Fruit fly (Drosophila melanogaster): ENCODE data around the gene CG4440.

Gene CG4440

DNA sequence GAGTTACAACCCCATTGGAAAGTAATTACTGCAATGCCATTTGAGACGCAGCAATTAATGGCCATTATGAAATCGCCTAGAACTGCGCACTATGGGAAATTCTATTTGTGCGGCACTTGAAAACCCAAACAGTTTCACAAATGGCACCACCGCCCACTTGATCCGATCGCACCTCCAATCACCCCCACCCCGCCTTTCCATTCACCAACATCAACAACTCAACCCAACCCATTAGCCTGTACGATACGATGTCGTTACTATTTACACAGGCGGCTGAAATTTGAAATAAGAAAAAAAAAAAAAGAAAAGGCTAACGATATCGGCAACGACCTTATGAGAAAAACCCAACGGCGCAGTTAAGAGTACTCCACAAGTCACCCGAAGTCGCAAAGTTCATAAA is 12.6 kb upstream of the CG4440 start:
- TF ChIP-seq CG12768 (GFP tag; optimal IDR thresholded peaks at IDR 0.05) (peak; percentile 60), CG33017 (tag; optimal IDR thresholded peaks at IDR 0.05) (no peak), kay (GFP tag; ENCODE audit: borderline replicate concordance) (peak; percentile 5), CG14711 (tag; optimal IDR thresholded peaks at IDR 0.05) (no peak), CG5204 (GFP tag; optimal IDR thresholded peaks at IDR 0.05) (no peak), pad (GFP tag; optimal IDR thresholded peaks at IDR 0.05) (no peak), bab1 (GFP tag; optimal IDR thresholded peaks at IDR 0.05) (no peak), toe (GFP tag; optimal IDR thresholded peaks at IDR 0.05) (no peak), CG7045 (GFP tag; optimal IDR thresholded peaks at IDR 0.05) (peak; percentile 4), Clk (GFP tag; optimal IDR thresholded peaks at IDR 0.05) (no peak), ovo (GFP tag; optimal IDR thresholded peaks at IDR 0.05) (peak; percentile 20), tj (GFP tag; optimal IDR thresholded peaks at IDR 0.05) (no peak), CG11617 (GFP tag; optimal IDR thresholded peaks at IDR 0.05) (no peak), CG1620 (GFP tag; optimal IDR thresholded peaks at IDR 0.05) (no peak), Hr96 (GFP tag; optimal IDR thresholded peaks at IDR 0.05) (no peak), cnc (optimal IDR thresholded peaks at IDR 0.05) (no peak), Mnt (GFP tag; optimal IDR thresholded peaks at IDR 0.05) (no peak), CG7101 (tag; optimal IDR thresholded peaks at IDR 0.05) (no peak), cic (GFP tag; optimal IDR thresholded peaks at IDR 0.05) (peak; percentile 85), Crg-1 (GFP tag; optimal IDR thresholded peaks at IDR 0.05) (no peak)

DNA sequence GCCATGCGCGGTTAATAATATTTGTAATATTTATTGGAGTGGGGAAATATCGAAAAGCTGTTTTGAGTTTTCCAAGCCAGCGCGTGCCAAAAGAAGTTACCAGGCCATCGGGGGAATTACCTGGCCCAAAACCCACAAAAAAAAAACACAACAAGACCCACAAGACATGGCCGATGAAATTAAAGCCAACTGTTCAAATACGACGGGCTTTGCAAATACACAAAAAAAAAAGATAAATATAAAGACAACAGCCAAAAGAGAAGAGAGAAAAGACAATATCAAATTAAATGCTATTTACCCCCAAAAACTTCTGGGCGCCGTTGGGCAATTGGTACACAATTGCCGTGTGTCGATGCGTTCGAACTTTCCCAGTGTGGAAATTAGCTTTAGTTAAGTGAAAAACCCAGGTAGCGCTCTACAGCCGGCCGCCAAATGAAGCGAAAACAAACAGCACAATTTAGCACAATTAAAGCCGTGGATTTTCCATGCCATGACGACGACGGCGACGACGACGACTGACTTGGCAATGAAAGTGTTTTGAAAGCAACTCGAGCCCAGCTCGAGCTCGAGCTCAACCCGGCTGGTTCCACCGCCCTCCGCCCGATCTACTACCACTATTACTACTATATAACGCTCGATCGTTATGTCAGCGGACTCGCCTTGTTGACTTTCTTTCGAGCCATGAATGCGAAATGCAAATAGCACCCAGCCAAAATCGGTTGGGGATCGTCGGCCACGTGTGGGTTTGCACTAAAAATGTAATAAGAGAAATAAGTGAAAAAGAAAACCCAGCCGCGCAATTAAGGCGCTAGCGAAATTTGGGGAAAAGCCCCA is 11.7 kb upstream of the CG4440 start:
- TF ChIP-seq CG14711 (tag; optimal IDR thresholded peaks at IDR 0.05), result no peak
- TF ChIP-seq bab1 (GFP tag; optimal IDR thresholded peaks at IDR 0.05), result no peak
- TF ChIP-seq CG7101 (tag; optimal IDR thresholded peaks at IDR 0.05), result peak; percentile 7
- TF ChIP-seq toe (GFP tag; optimal IDR thresholded peaks at IDR 0.05), result no peak
- TF ChIP-seq cic (GFP tag; optimal IDR thresholded peaks at IDR 0.05), result peak; percentile 26
- TF ChIP-seq CG1620 (GFP tag; optimal IDR thresholded peaks at IDR 0.05), result peak; percentile 41
- no peak for TF ChIP-seq CG33017 (tag; optimal IDR thresholded peaks at IDR 0.05)
- TF ChIP-seq CG5204 (GFP tag; optimal IDR thresholded peaks at IDR 0.05), result no peak
- no peak for TF ChIP-seq Hr96 (GFP tag; optimal IDR thresholded peaks at IDR 0.05)
- TF ChIP-seq CG12768 (GFP tag; optimal IDR thresholded peaks at IDR 0.05), result peak; percentile 34
- no peak for TF ChIP-seq CG11617 (GFP tag; optimal IDR thresholded peaks at IDR 0.05)
- peak; percentile 9 for TF ChIP-seq CG7045 (GFP tag; optimal IDR thresholded peaks at IDR 0.05)
- no peak for TF ChIP-seq Clk (GFP tag; optimal IDR thresholded peaks at IDR 0.05)
- TF ChIP-seq Crg-1 (GFP tag; optimal IDR thresholded peaks at IDR 0.05), result peak; percentile 71
- TF ChIP-seq kay (GFP tag; ENCODE audit: borderline replicate concordance), result peak; percentile 70
- TF ChIP-seq pad (GFP tag; optimal IDR thresholded peaks at IDR 0.05), result no peak
- no peak for TF ChIP-seq cnc (optimal IDR thresholded peaks at IDR 0.05)
- TF ChIP-seq Mnt (GFP tag; optimal IDR thresholded peaks at IDR 0.05), result peak; percentile 46
- peak; percentile 72 for TF ChIP-seq tj (GFP tag; optimal IDR thresholded peaks at IDR 0.05)
- peak; percentile 27 for TF ChIP-seq ovo (GFP tag; optimal IDR thresholded peaks at IDR 0.05)

DNA sequence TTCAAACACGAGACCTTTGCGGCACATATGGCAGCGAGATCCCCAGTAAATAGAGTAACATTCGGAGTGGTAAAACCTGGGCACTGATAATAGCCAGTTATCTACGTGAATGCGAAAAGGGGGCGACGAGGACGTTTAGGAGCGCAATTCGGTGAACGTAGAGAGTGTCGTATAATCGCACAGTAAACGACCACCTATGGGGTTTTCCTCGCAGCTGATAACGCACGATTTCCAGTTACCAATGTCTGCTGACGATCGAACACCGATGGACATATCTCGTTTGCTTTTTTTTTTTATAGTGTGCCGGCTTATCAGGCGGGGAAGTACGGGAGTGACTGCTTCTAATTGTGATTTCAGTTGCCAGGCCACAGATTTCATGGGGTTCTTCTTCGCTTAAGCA is 10.0 kb upstream of the CG4440 start:
- no peak for TF ChIP-seq cnc (optimal IDR thresholded peaks at IDR 0.05)
- TF ChIP-seq tj (GFP tag; optimal IDR thresholded peaks at IDR 0.05), result peak; percentile 22
- TF ChIP-seq kay (GFP tag; ENCODE audit: borderline replicate concordance), result peak; percentile 82
- no peak for TF ChIP-seq bab1 (GFP tag; optimal IDR thresholded peaks at IDR 0.05)
- TF ChIP-seq CG14711 (tag; optimal IDR thresholded peaks at IDR 0.05), result no peak
- TF ChIP-seq CG7101 (tag; optimal IDR thresholded peaks at IDR 0.05), result no peak
- no peak for TF ChIP-seq Crg-1 (GFP tag; optimal IDR thresholded peaks at IDR 0.05)
- TF ChIP-seq CG33017 (tag; optimal IDR thresholded peaks at IDR 0.05), result peak; percentile 36
- no peak for TF ChIP-seq CG5204 (GFP tag; optimal IDR thresholded peaks at IDR 0.05)
- TF ChIP-seq CG7045 (GFP tag; optimal IDR thresholded peaks at IDR 0.05), result peak; percentile 20
- no peak for TF ChIP-seq CG1620 (GFP tag; optimal IDR thresholded peaks at IDR 0.05)
- TF ChIP-seq Mnt (GFP tag; optimal IDR thresholded peaks at IDR 0.05), result peak; percentile 45
- TF ChIP-seq cic (GFP tag; optimal IDR thresholded peaks at IDR 0.05), result peak; percentile 88
- TF ChIP-seq Hr96 (GFP tag; optimal IDR thresholded peaks at IDR 0.05), result no peak
- TF ChIP-seq CG11617 (GFP tag; optimal IDR thresholded peaks at IDR 0.05), result no peak
- TF ChIP-seq toe (GFP tag; optimal IDR thresholded peaks at IDR 0.05), result no peak
- TF ChIP-seq CG12768 (GFP tag; optimal IDR thresholded peaks at IDR 0.05), result peak; percentile 52
- peak; percentile 14 for TF ChIP-seq pad (GFP tag; optimal IDR thresholded peaks at IDR 0.05)
- peak; percentile 32 for TF ChIP-seq Clk (GFP tag; optimal IDR thresholded peaks at IDR 0.05)
- no peak for TF ChIP-seq ovo (GFP tag; optimal IDR thresholded peaks at IDR 0.05)

DNA sequence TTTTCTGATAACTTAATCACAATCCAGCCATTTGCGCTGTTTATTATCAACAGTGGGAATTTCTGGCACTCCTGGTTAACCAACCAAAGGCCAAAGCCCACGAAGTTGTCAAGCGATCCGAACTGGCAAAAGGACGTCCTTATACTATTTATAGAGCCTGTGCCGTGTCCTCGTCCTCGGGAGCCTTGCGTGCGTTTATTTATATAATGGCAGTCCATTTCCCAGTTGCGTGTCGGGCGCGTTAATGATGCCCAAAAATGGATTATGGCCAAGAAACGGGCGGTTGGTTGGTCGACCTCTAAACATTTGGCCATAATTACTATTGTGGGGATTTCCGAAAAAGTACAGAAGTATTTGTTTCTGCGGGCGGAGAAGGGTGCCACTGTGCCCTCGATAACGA is 9.3 kb upstream of the CG4440 start:
- TF ChIP-seq Crg-1 (GFP tag; optimal IDR thresholded peaks at IDR 0.05) (no peak), cnc (optimal IDR thresholded peaks at IDR 0.05) (no peak), CG7101 (tag; optimal IDR thresholded peaks at IDR 0.05) (no peak), CG1620 (GFP tag; optimal IDR thresholded peaks at IDR 0.05) (no peak), CG7045 (GFP tag; optimal IDR thresholded peaks at IDR 0.05) (no peak), Mnt (GFP tag; optimal IDR thresholded peaks at IDR 0.05) (no peak), kay (GFP tag; ENCODE audit: borderline replicate concordance) (no peak), ovo (GFP tag; optimal IDR thresholded peaks at IDR 0.05) (no peak), pad (GFP tag; optimal IDR thresholded peaks at IDR 0.05) (no peak), CG5204 (GFP tag; optimal IDR thresholded peaks at IDR 0.05) (no peak), Hr96 (GFP tag; optimal IDR thresholded peaks at IDR 0.05) (no peak), toe (GFP tag; optimal IDR thresholded peaks at IDR 0.05) (no peak), Clk (GFP tag; optimal IDR thresholded peaks at IDR 0.05) (no peak), CG14711 (tag; optimal IDR thresholded peaks at IDR 0.05) (no peak), CG12768 (GFP tag; optimal IDR thresholded peaks at IDR 0.05) (no peak), cic (GFP tag; optimal IDR thresholded peaks at IDR 0.05) (no peak), bab1 (GFP tag; optimal IDR thresholded peaks at IDR 0.05) (no peak), tj (GFP tag; optimal IDR thresholded peaks at IDR 0.05) (no peak), CG11617 (GFP tag; optimal IDR thresholded peaks at IDR 0.05) (no peak)

DNA sequence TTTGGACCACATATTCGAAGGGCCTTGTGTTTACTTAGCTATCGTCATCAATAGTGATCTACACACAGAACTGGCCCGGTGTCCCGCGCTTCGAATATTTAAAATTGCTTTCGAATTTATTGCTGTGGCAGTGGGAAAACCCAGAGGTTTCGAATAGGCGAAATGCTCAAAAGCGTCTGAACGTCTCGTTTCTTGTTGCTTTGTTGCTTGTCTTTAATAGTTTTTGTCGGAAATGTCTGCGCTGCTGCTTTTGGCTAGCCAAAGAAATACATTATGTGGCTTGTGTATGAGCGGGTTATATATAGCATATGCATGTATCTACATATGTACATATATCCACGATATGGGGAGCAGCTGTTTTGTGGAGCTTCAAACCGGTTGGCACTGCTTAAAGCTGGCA is 8.5 kb upstream of the CG4440 start:
- TF ChIP-seq CG14711 (tag; optimal IDR thresholded peaks at IDR 0.05), result no peak
- TF ChIP-seq kay (GFP tag; ENCODE audit: borderline replicate concordance), result no peak
- no peak for TF ChIP-seq CG7045 (GFP tag; optimal IDR thresholded peaks at IDR 0.05)
- no peak for TF ChIP-seq toe (GFP tag; optimal IDR thresholded peaks at IDR 0.05)
- no peak for TF ChIP-seq CG11617 (GFP tag; optimal IDR thresholded peaks at IDR 0.05)
- TF ChIP-seq CG33017 (tag; optimal IDR thresholded peaks at IDR 0.05), result no peak
- no peak for TF ChIP-seq ovo (GFP tag; optimal IDR thresholded peaks at IDR 0.05)
- no peak for TF ChIP-seq bab1 (GFP tag; optimal IDR thresholded peaks at IDR 0.05)
- no peak for TF ChIP-seq CG12768 (GFP tag; optimal IDR thresholded peaks at IDR 0.05)
- no peak for TF ChIP-seq cnc (optimal IDR thresholded peaks at IDR 0.05)
- TF ChIP-seq tj (GFP tag; optimal IDR thresholded peaks at IDR 0.05), result no peak
- TF ChIP-seq CG7101 (tag; optimal IDR thresholded peaks at IDR 0.05), result no peak
- no peak for TF ChIP-seq pad (GFP tag; optimal IDR thresholded peaks at IDR 0.05)
- TF ChIP-seq CG1620 (GFP tag; optimal IDR thresholded peaks at IDR 0.05), result no peak
- TF ChIP-seq CG5204 (GFP tag; optimal IDR thresholded peaks at IDR 0.05), result no peak
- TF ChIP-seq Crg-1 (GFP tag; optimal IDR thresholded peaks at IDR 0.05), result no peak

All from whole organism, adult.